Worm (Caenorhabditis elegans): Measurements from ENCODE around the gene T19C9.8.

- no peak for TF ChIP-seq flt-1 (GFP tag; IDR thresholded peaks at IDR 0.05)
- no peak for TF ChIP-seq cog-1 (tag; optimal IDR thresholded peaks at IDR 0.05)
- no peak for TF ChIP-seq klf-2 (GFP tag; conservative IDR thresholded peaks at IDR 0.05)
- no peak for TF ChIP-seq T22C8.4 (GFP tag; IDR thresholded peaks at IDR 0.05)
- no peak for TF ChIP-seq ztf-29 (GFP tag; IDR thresholded peaks at IDR 0.05)
- no peak for TF ChIP-seq tab-1 (GFP tag; IDR thresholded peaks at IDR 0.05)
Measured at ce11 chrV:17284159-17284558, 45.3 kb downstream of the T19C9.8 start.
